Worm (Caenorhabditis elegans) whole organism, dauer: ENCODE measurements around the gene far-7.

Experiments used
- unc-62 ChIP-seq: sonication (generic microtip); optimal IDR thresholded peaks from 2 replicates; lab custom pipeline; 2017; ENCODE audit warnings: missing biosample characterization, missing genetic modification reagents, missing genetic modification characterization

The far-7 gene

DNA sequence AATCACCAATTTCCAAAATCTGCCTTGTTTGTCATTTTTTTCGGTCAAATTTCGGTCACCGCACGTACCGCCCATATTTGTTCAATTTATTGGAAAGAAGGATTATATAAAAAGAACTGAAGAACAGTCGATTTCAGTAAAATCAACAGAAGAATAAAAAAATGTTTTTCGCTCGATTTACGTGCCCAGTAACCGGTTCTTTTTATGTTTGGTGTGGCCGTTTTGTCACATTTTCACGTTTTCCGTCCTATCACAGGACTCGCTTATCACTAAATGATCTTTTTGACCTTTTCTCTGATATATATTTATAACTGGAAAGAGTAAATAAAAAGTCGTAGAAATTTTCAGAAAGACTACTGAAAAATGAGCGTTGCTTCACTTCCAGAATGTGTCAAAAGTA, at the start of gene far-7:
far-7 (plus strand) TSS at position 331 of the 400 bp plus-strand sequence.
- TF ChIP-seq unc-62 (GFP tag; lab: Kevin White, UChicago), result no peak

DNA sequence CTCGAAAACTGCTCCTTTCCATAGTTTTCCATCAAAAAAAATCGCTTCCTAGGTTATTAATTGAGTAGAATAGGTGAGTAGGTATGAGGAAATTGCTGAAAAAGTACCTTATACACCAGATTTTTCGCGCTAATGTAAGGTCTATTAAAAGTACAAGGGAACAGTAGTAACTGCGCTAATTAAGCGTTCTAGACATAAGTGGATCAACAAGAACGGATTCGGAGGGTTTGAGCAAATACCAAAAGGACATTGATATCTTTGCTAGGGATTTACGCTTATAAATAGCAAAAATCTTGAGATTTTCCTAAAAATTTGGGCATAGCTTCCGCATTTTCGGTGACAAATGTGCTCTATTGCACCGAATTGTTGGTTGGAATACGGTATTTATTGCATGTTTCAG, 45.7 kb upstream of the far-7 start, which contains the start of gene B0432.7:
B0432.7 (minus strand) TSS at position 101 of the 400 bp plus-strand sequence.
- TF ChIP-seq unc-62 (GFP tag; lab: Kevin White, UChicago), result no peak

DNA sequence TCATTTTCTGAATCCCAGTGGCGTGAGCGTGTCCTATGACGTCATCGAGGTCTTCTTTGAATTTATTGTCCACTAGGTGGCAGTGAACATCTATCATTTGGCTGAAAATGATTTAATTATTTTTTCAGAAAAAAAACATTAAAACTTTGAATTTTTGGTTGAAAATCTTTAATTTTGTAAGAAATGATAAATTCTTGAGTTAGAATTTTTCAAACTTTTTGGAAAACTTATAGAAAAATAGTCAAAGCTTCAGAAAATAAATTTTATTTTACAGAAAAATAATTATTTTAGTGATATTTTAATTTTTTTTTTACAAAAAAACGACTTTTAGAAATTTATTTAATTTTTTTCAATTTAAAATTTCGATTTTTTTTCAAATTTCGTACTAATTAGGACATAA, 41.0 kb upstream of the far-7 start, which contains the start of gene B0432.8:
B0432.8 (minus strand) TSS at position 101 of the 400 bp plus-strand sequence.
- no peak for TF ChIP-seq unc-62 (GFP tag; lab: Kevin White, UChicago)

DNA sequence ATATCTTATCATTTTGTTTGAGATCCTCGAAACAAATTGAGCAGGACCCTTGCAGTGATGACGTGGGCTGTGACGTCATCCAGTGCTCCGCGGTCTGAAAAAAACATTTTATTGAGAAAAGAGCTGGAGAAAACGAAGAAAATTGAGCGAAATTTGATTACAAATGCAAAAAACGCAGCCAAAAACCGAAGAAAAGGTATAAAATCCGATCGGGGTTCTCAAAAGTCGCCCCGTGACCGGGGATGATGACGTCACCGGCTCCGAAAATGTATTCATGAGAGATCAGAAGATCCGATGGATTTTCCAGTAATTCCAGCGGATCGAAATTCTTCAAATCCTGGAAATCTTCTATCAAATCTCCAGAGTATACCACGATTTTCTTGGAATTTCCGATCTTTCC, 37.1 kb upstream of the far-7 start, which contains the start of gene trul-1:
trul-1 (minus strand) TSS at position 101 of the 400 bp plus-strand sequence.
- no peak for TF ChIP-seq unc-62 (GFP tag; lab: Kevin White, UChicago)

DNA sequence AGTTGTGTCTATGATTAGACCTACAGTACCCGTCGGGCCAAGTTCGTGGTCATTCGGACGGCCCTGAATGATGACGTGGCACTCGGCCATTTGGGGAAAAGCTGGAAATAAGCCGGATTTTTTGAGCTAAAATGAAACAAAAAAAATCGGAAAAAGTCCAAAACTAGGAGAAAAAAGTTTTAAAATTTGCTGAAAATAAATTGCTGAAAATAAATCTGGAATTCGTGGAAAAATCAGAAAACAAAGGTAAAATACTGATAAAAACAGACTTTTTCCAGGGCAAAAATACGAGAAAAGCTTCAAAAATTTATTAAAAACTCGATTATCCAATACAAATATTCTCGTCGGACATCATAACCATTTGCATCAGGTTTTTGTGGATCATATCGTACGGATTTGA, 36.0 kb upstream of the far-7 start, which contains the start of gene B0432.9:
B0432.9 (minus strand) TSS at position 101 of the 400 bp plus-strand sequence.
- TF ChIP-seq unc-62 (GFP tag; lab: Kevin White, UChicago), result no peak

DNA sequence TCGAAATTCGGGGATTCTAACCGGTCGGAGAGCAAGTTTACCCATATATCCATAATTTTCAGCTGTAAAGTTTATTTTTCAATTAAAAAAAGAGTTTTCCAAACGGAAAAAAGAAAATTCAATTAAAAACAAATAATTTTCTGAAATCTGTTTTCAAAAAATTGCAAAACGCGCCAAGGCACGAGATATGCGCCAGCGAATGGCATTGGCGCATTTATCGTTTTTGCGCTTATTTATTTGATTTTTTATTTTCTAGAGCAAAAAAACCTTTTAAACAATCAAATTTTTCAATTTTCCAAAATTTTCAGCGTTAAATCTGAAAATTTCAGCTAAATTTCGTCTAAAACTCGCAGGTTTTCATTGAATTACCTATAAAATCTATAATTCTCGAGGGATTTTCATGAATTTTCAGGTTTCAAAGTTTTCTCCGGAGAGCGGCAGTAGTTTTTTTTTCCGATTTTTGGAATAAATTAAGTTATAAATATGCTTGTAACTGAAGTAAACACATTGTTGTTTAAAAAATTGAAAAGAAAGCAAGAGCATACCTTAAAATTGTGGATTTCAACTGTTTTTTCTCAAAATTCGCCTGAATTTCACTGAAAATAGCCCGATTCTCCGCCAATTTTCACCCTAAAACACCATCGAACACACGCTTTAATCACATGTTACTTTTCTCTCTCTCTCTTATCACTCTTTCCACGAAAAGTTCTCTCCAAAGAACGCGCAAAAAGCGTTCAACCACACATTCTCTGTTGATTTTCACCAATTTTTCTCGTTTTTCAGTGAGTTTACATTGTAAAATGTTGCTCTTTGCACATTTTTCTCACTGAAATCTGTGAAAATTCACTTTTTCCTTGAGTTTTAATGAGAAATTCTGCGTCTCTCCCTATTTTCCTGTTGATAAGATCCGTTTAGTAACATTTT, 33.7 kb upstream of the far-7 start, which contains the start of gene B0432.10:
B0432.10 (minus strand) TSS at position 649 of the 924 bp plus-strand sequence.
- no peak for TF ChIP-seq unc-62 (GFP tag; lab: Kevin White, UChicago)

DNA sequence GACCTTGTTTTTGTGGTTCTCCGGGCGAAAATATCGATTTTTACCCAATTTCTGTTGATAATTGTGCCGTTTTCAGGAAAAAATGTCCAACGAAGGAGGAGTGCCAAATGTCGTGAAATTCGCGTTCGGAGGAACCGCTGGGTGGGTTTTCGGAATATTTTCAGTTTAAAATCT, 33.2 kb upstream of the far-7 start, which contains the start of gene misc-1:
misc-1 (plus strand) TSS at position 75 of the 174 bp plus-strand sequence.
- TF ChIP-seq unc-62 (GFP tag; lab: Kevin White, UChicago), result no peak

DNA sequence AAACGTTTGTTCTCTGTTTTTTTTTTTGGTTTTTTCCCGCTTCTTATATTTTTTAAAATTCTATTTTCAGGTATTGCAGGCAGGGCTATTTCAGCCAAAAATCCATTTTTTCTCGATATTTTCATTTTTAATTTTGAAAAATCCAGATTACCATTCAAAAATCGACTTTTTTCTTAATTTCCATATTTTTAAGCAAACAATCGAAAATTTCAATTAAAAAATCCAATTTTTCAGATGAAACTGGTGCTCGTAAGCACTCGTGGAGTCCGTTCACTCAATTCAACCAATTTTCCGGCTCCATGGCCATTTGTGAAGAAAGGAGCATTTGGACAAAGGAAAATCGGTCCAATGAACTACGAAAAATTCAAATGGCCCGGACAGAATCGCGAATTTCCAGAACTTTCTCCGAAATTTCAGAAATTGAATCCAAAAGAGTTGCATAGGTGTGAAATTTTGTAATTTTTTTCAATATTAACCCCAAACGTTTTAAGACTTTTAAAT, 30.8 kb upstream of the far-7 start, which contains the start of gene mrpl-41:
mrpl-41 (plus strand) TSS at position 235 of the 501 bp plus-strand sequence.
- no peak for TF ChIP-seq unc-62 (GFP tag; lab: Kevin White, UChicago)

DNA sequence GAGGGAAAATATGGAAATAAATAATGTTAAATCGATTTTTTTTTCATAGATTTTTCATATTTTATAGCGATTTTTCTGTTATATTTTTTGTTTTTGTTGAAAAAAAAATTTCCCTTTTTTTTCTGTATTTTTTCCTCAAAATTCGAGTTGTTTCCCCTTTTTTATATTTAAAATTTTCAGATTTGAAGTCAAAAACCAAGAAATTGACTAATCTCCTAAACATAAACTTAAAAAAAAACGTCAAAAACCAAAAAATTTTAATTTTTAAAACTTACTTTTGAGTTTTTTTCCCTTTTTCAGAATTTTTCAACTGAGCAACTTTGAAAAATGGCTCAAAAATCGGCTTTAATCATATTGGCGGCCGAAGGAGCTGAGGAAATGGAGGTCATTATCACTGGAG, 29.3 kb upstream of the far-7 start, which contains the start of gene djr-1.1:
djr-1.1 (plus strand) TSS at position 301 of the 400 bp plus-strand sequence.
- TF ChIP-seq unc-62 (GFP tag; lab: Kevin White, UChicago), result no peak

DNA sequence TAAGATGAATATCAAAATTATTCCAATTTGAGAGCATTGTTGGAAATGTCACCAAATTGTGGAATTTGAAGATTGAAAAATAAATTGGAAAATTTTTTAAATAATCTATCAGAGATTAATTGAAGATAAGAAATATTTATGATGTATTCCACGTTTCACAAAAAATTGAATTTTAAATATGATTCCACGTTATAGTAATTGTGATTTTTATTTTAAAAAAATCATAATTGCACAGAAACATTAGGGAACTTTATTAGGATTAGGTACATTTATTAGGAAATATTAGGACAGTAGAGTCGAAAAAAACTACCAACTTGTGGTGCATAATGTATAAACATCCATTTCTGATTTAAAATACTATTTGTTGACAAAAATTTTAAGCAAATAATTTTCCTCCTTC, 25.0 kb upstream of the far-7 start, which contains the start of gene B0432.11:
B0432.11 (minus strand) TSS at position 101 of the 400 bp plus-strand sequence.
- TF ChIP-seq unc-62 (GFP tag; lab: Kevin White, UChicago), result no peak

DNA sequence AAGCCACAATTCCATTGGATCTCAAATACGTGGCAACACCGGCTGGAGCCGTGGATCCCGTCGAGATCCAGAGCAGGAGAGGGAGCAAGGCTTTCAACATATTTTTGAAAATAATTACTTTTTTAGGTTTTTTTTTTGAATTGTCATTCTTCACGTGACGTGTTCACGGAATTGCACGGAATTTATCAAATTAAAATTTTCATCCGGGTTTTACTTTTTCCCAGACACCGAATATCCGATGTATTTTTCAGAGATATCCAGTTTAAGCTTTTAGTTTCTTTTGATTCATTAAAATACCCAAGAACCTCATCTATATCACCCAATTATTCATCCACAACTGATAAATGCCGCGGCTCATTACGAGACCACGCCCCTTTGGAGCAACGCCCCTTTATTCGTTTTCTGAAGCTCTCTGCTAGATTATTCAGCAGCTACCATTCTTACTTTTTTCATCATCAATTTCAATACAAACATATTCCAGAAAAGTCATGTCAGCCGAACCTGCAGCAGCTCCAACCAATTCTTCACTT, 22.6 kb upstream of the far-7 start, which contains the start of the genes clec-117 and B0432.1:
clec-117 (minus strand) TSS at position 101 of the 530 bp plus-strand sequence.
B0432.1 (plus strand) TSS at position 480 of the 530 bp plus-strand sequence.
- no peak for TF ChIP-seq unc-62 (GFP tag; lab: Kevin White, UChicago)

DNA sequence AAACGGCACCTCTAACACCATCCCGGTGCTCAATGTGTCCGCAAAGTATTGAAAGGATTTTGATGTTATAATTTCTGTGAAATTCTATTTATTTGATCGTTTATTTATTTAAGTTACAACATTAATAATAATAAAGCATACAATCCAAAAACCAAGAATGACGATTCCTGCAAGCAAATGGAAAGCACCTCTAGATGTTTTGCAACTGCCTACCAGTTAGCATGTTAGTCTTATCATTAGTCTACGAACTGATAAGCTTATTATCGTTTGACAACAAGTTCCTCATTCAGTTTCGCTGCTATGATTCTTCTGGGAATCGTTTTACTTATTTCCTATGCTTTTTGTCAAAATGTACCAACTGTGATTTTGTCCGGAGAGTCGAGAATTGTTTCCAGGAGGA, 19.9 kb upstream of the far-7 start, which contains the start of gene K01A2.6:
K01A2.6 (plus strand) TSS at position 301 of the 400 bp plus-strand sequence.
- no peak for TF ChIP-seq unc-62 (GFP tag; lab: Kevin White, UChicago)

DNA sequence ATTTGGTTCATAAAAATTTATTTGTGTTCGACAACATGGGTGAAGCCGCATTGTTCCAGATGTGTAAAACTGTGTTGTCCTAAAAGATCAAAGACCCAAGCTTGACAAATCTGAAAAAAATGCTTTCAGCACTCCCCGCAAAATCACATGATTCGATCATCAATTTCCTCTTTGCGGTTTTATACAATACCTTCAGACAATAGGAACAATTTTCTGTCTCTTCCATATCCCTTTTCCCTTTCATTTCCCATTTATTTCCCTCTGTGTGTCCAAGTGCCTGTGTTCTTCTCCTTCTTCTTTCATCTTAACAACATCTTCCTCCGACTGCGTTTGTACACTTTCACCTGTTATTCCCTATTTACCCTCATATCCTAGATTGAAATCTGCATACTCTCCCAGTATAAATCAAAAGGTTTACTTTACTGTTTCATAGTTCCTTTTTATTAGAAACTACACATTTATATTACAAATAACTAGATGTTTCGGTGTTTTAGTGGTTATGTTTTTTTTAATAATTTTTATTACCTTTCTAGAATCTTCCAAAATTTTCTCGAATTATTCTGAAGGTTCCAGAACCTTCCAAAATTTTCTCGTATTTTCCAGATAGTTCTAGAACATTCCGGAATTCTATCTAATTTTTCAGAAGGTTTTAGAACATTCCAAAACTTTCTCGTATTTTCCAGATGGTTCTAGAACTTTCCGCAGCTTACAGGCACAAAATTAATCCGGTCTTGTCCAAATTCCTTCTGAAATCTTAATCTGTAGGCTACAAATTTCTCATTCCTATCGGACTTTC, 18.4 kb upstream of the far-7 start, which contains the start of gene K01A2.5:
K01A2.5 (plus strand) TSS at position 297 of the 796 bp plus-strand sequence.
- no peak for TF ChIP-seq unc-62 (GFP tag; lab: Kevin White, UChicago)

DNA sequence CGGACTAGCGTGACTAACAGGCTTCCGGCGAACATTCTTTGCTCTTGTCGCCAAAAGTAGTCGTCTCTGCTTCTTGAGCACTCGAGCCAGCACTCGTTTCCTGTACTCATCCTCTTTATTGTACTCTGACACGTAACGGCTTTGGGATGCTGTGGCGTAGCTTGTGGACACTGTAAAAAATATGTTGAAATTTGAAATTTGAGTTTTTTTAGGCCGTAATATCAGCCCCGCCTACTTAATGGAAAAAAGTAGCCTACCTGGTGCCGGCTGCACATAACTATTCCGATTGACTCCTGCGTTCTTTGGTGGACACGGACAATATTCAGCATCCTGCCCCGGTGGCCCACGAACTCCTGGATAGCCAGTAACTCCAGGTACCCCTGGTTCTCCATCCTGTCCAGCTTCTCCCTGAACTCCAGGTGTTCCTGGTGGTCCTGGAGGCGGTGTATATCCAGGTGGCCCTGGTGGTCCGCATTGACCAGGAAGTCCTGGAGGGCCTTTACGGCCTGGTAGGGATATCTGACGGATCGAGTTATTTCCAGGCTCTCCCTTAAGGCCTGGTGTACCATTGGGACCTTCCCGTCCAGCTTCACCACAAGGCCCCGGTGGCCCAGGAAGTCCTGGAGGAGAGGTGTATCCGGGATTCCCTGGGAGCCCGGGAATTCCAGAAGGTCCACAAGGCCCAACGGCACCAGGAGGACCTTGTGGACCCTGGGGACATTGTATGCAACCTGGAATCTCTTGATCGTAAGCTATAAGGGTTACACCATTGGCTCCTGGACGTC, 15.5 kb upstream of the far-7 start:
- no peak for TF ChIP-seq unc-62 (GFP tag; lab: Kevin White, UChicago)
